Fruit fly (Drosophila melanogaster) ovary, adult (tissue): ENCODE results near the gene CG6834.

Experiments
- CG17801 ChIP-seq: fragments of 200-800 bp; optimal IDR thresholded peaks from 2 replicates; lab custom pipeline; 2019; ENCODE audit warnings: missing biosample characterization, mild to moderate bottlenecking, missing genetic modification characterization, moderate library complexity; ENCODE audit not compliant: partially characterized antibody

CG6834 gene

DNA sequence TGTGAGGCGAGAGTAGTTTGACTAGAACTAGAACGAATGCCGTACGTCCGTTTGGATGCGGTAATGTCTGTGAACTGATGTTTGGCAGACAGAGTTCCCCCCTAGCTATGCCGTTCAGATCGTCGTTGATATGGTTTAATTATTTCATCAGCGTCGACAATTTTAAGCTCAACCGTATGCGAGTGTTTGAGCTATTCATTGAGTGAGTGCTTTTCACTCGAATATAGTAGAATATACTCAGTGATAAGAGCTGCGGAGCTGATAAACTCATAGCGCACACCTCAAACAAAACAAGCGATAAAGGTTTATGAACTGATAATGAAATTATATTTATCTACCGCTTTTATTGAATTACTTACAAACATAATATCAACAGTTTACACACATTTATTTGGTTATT lies at the start of gene CG6834:
Gene CG6834, minus strand, starts transcription at position 79 of the 400 bp plus-strand sequence.
- TF ChIP-seq CG17801 (GFP tag; lab: Kevin White, UChicago), result peak; percentile 36

DNA sequence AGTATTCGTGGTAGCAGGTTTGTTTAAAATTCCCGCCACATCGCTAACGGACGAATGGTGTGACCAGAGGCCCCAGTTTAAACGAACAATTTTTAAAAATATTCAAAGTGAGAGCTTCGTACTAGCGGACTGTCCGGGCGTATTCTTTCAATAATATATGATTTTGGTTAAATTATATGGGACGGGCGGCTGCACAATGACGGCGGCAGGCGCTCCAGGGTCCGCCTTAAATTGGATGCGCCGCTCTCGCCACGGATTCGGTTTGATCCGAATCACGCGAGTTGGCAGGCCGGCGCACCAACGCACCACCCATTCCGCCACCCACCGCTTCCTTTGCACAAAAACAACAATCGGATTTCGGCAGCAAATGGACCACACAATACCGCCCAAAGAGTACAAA lies 47.4 kb upstream of the CG6834 start, which contains the start of gene CG14721:
Gene CG14721, plus strand, starts transcription at position 111 of the 400 bp plus-strand sequence.
- TF ChIP-seq CG17801 (GFP tag; lab: Kevin White, UChicago), result no peak

DNA sequence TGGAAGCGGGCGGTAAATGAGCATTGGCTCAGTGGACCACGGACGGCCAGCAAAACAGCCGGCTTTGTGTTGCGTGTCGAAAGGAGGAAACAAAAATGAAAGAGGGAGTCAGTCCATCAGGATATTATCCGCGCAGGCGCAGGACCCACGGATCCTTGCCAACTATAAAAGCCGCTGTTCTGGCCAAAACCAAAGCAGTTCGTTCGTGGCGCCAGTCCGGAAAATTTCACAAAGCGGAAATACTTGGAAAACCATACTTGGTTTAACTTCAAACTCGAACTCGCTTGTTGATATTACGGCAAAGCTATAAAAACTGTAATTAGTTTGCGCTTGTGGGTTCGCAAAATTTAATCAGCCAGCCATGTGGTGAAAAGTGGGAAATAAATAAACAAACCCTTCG lies 33.7 kb upstream of the CG6834 start, which contains the start of gene CG12594:
Gene CG12594, plus strand, starts transcription at position 142 of the 400 bp plus-strand sequence.
- no peak for TF ChIP-seq CG17801 (GFP tag; lab: Kevin White, UChicago)

DNA sequence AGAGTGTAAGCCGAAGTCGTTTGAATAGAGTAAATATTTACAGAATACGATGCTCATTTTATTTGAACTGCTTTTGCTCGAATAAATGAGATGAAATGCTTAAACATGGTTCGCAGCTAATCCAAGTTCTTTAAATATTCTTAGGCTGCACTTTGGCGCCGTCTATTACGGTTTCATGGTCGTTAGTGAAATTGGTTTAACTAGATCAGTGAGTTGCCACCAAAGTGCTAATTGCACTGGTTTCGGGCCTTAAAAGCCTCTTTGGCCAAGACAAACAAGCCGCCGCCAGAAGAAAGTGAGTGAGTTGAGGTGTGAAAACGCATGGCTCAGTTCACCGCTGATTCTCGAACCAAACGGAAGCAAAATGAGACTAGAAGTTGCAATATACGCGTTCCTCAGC lies 23.4 kb upstream of the CG6834 start, which contains the start of gene CG14720:
Gene CG14720, plus strand, starts transcription at position 301 of the 400 bp plus-strand sequence.
- no peak for TF ChIP-seq CG17801 (GFP tag; lab: Kevin White, UChicago)

DNA sequence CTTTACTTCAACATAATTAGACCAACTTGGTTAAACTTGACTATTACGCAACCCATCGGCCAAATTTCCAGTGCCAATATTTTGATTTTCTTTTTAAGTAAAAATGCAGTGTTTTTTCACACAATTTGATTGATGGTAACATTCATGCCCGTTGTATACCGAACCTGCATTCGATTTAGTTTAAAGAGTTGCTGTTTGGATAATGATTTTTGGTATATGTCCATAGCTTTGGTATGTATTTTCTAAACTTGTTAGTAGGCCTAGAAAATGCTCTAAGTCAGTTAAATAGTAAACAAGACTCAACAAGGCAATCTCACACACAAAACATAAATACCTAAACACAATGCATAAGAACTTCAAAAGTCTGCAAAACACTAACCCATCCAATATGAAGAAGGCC lies 15.8 kb upstream of the CG6834 start, which contains the start of gene I-t:
Gene I-t, plus strand, starts transcription at position 301 of the 400 bp plus-strand sequence.
- TF ChIP-seq CG17801 (GFP tag; lab: Kevin White, UChicago), result no peak

DNA sequence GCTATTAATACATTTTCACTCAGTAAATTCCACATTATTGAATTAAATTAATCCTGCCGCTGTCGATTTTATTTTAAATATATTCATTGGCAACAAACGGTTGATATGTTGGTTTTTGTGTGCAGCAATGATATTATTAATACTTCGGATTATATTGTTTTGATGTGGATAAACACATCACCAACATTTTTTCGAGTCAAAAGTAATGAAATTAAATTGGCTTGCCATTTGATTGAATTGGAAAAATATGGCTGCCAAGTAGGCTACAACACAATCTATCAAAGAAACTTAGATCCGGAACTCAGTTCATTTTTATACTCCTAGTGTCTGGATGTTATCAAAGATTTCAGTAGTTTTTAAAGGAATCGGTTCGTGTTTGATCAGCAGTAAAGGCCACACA lies 12.4 kb upstream of the CG6834 start, which contains the start of gene CG14718:
Gene CG14718, plus strand, starts transcription at position 301 of the 400 bp plus-strand sequence.
- no peak for TF ChIP-seq CG17801 (GFP tag; lab: Kevin White, UChicago)

DNA sequence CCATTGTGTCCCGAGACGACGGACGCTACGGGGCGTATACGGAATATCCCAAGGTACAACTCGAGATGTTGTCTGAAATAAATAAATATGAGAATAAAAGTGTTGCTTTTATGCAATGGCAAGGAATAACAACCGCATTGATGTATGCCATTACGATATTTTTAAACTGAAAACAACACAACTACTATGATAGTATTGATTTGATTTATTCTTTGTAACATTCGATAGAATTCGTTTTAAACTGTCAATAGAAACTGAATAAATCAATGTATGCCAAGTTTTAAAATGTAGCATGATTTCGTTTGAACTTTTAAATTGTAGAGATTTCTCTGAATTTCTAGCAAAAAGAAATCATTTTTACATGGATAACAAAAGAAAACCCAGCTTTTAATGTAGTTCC lies 8.3 kb upstream of the CG6834 start, which contains the start of gene CG14717:
Gene CG14717, plus strand, starts transcription at position 301 of the 400 bp plus-strand sequence.
- TF ChIP-seq CG17801 (GFP tag; lab: Kevin White, UChicago), result no peak

DNA sequence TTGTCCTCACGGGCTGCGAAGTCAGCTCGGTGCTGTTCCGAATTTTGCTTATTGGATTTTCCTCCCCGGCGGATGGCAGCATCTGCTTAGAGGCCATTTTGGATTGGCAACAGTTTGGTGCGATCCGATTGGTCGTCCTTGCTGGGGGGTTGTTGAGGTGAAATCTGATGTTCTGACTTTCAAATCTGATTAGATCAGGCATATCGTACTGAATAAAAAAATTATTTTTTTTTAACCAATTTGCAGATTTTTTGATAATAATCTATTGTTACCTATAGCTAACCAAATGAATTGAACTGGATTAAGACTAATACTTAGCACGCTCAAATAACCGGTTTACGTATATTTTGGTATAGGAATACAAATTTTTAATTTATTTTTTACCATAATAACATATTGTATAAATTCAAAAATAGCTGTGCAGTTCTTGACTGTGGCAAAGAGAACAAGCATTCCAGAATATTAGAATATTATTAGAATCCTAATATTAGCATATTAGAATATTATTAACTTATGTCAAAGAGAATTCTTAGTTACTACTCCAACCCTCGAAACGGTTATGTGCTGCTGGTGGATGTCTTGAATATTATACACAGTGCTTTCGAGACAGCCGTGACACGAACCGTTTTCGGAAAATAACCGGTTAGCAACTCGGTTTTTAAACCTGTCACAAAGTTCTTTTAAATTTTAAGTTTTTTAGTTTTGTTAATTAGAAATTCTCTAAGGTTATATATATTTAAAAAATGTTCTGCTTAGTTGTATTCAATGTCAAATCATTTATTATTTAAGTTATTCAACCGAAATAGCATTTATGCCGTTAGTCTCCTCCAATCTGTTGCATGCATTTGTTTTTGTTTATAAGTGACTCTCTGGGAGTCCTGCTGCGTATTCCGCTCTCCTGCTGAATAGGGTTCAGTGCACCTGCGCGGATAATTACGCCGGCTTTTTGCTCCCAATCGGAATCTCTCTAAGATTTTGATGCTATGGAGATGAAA lies 6.7 kb upstream of the CG6834 start, which contains the start of gene Fer3:
Gene Fer3, minus strand, starts transcription at position 1 of the 995 bp plus-strand sequence.
- TF ChIP-seq CG17801 (GFP tag; lab: Kevin White, UChicago), result no peak

DNA sequence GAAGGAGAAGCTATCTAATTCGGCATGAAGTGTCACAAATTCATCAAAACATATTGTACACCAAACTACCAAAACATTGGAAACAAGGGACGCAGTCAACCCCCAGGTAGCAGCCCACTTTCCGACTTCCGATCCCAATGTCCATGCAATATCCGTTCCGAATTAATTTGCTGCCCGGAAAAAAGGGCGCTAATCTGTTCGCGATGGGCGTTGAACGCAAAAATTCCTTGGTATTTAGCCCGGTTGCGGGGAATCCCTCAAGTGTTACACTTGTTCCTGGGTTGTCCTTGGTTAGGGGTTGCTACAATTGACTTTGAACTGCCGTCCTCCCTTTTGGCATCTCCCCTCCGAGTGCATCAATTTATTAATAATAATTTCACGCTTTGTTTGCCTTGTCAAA lies 4.6 kb upstream of the CG6834 start:
- TF ChIP-seq CG17801 (GFP tag; lab: Kevin White, UChicago), result no peak

DNA sequence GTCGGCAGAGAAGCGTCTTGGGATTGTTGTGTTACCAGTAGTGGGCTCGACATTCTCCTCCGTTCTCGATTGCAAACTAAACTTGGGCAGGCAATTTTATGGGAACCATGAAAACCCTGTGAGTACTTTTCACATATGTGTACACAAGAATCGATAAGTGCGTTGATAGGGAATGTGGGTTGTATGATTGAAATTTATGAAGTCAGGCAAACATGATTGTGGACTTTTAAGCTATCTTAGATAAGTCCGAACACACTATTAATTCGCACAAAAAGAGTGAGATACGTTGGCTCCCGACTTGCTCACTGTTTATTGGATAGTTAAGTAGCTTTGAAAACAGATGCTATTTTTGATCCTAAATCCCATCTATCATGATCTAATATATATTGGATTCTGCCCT lies 3.8 kb upstream of the CG6834 start, which contains the start of gene CG18765:
Gene CG18765, minus strand, starts transcription at position 53 of the 400 bp plus-strand sequence.
- TF ChIP-seq CG17801 (GFP tag; lab: Kevin White, UChicago), result no peak

DNA sequence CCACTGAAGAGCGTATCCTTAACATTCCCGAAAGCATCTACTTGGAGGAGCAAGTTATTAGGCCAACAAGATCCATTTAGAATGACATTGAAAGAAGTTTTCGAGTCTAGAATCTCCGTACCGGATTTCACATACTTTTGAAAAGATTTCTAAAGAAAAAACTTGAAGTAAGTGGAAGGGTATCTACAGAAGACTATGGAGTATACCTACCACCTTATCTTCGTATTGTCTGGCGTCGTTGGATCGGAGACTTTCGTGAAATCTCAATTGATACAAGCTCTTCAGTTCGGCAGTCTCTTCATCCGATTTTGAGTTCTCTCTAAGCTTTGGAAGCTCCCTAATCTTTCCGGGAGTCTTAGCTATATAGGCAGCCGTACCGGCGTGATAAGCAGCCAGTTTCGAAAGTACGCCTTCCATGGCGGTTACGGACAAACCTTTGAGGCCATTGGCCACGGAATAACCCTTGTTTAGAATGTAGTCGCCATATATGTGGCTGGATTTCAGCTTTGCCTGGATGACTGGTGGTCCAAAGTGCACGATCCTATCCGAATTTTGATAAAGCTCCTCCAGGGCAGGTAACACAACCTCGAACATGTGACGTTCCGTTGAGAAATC lies 3.0 kb upstream of the CG6834 start:
- TF ChIP-seq CG17801 (GFP tag; lab: Kevin White, UChicago), result no peak

DNA sequence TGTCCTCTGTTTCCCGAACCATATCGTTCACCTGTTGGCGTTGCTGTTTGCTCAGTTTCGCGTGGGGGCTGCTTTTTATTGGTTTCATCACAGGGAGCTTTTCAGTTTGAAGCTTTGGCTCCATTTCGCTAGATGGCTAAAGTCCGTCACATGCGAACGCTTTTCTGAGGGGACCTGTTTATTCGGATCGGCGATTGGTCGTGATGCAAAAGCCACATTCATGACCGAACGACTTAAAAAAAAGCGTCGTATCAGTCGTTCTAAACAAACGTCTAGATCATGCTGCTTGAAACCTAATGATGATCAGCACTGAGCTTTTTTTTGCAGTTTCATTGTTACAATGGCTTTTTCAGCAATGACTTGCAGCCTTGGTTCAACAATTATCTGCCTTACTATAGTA lies 2.0 kb upstream of the CG6834 start, which contains the start of gene CG6908:
Gene CG6908, minus strand, starts transcription at position 152 of the 400 bp plus-strand sequence.
- no peak for TF ChIP-seq CG17801 (GFP tag; lab: Kevin White, UChicago)

DNA sequence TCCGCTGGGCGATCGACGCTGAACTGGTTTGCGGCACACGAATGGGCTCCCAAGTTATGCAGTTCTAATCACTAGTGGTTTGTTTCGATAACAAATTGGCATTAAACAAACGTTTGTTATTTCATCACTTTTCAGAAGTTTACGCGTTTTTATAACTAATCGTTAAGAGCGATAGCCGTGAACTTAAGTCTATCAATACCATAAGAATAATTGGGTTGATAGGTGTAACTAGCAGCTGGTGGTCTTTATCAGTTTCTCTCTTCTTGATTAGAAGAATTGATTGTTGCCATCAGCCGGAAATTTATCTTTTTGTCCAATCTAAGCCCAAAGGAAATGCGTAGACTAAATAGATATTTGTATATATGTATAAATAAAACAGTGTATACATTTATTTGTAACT lies 3.6 kb downstream of the CG6834 start, which contains the start of gene CG6830:
Gene CG6830, minus strand, starts transcription at position 27 of the 400 bp plus-strand sequence.
- TF ChIP-seq CG17801 (GFP tag; lab: Kevin White, UChicago), result no peak

DNA sequence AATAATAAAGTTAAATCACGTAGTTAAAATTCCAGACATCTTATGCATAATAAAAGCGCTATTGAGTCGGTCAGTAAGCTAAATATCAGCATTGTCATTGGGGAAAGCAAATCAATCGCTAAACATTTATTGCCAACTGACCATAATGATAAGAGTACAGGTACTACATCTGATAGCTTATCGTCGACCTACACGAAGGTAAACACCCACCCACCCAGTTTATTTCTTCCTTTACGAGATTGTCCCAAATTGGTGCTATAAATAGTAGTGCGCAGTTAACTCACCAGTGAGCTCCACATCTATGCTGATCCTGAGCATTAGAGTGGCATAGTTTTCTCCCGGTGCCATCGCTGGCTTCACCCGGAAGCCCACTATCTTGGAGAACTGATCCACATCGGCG lies 4.3 kb downstream of the CG6834 start:
- TF ChIP-seq CG17801 (GFP tag; lab: Kevin White, UChicago), result no peak

DNA sequence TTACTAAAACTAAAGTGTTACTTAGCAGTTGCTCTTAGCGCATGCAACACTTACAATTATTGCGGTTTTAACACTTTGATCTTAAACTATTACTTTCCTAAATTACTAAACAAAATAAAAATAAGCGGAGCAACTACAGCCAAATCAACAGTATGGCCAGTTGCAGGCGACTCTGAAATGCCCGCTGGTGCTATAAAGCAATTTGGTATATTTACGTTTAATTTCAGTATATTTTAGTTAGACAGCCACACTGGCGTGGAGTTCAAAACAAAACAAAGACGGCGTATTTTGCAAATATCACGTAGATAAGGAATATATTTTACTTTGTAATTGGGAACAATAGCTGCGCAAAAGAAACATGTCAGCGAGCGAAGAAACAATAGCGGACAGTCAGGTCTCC lies 8.4 kb downstream of the CG6834 start, which contains the start of the genes Taf12 and Ho:
Gene Taf12, minus strand, starts transcription at position 178 of the 400 bp plus-strand sequence.
Gene Ho, plus strand, starts transcription at position 231 of the 400 bp plus-strand sequence.
- peak; percentile 46 for TF ChIP-seq CG17801 (GFP tag; lab: Kevin White, UChicago)
